Worm (Caenorhabditis elegans) whole organism, young adult: Measurements from ENCODE around the gene str-225.
A peak's percentile ranks its signal among the peaks of the same experiment; 100 is the strongest.

Experiments
- C06A6.2 ChIP-seq: fragments of 200-800 bp; sonication (Bioruptor generic); conservative IDR thresholded peaks from 2 replicates; pipeline ENCODE4 v1.3.6; 2022; ENCODE audit warnings: missing genetic modification characterization, missing compliant biosample characterization
- C17E4.6 ChIP-seq: fragments of 200-800 bp; sonication (Bioruptor generic); IDR thresholded peaks from 2 replicates; pipeline ENCODE4 v1.3.6; 2022; ENCODE audit warnings: missing genetic modification reagents, missing genetic modification characterization, missing compliant biosample characterization
- F49E8.2 ChIP-seq: sonication (generic microtip); optimal IDR thresholded peaks from 3 replicates; lab custom pipeline; 2017; ENCODE audit warnings: missing genetic modification characterization, mild to moderate bottlenecking, missing compliant biosample characterization, antibody characterized with exemption, moderate library complexity; ENCODE audit not compliant: insufficient read depth
- K12H6.12 ChIP-seq: fragments of 200-800 bp; sonication (Bioruptor generic); optimal IDR thresholded peaks from 2 replicates; lab custom pipeline; 2018; ENCODE audit warnings: mild to moderate bottlenecking, missing genetic modification characterization, missing compliant biosample characterization
- Y56A3A.18 ChIP-seq: fragments of 200-800 bp; sonication (Bioruptor generic); IDR thresholded peaks from 2 replicates; pipeline ENCODE4 v1.3.6; 2022; ENCODE audit warnings: missing genetic modification reagents, missing genetic modification characterization, missing compliant biosample characterization
- akir-1 ChIP-seq: fragments of 200-800 bp; sonication (Bioruptor generic); optimal IDR thresholded peaks from 2 replicates; lab custom pipeline; 2018; ENCODE audit warnings: mild to moderate bottlenecking, missing genetic modification characterization, moderate library complexity, missing compliant biosample characterization
- aptf-3 ChIP-seq: fragments of 200-800 bp; sonication (Bioruptor generic); IDR thresholded peaks from 2 replicates; pipeline ENCODE4 v1.3.6; 2022; ENCODE audit warnings: missing genetic modification characterization, missing compliant biosample characterization
- atf-7 ChIP-seq: sonication (generic microtip); optimal IDR thresholded peaks from 2 replicates; lab custom pipeline; 2017; ENCODE audit warnings: mild to moderate bottlenecking, missing genetic modification characterization, missing compliant biosample characterization
- athp-1 ChIP-seq: sonication (generic microtip); optimal IDR thresholded peaks from 2 replicates; lab custom pipeline; 2017; ENCODE audit warnings: mild to moderate bottlenecking, missing genetic modification characterization, missing compliant biosample characterization
- attf-3 ChIP-seq: fragments of 200-800 bp; sonication (Bioruptor generic); conservative IDR thresholded peaks from 2 replicates; pipeline ENCODE4 v1.3.6; 2022; ENCODE audit warnings: missing genetic modification reagents, missing genetic modification characterization, missing compliant biosample characterization
- attf-6 ChIP-seq: fragments of 200-800 bp; sonication (Bioruptor generic); IDR thresholded peaks from 2 replicates; pipeline ENCODE4 v1.3.6; 2022; ENCODE audit warnings: missing genetic modification reagents, missing genetic modification characterization, missing compliant biosample characterization
- cebp-2 ChIP-seq: fragments of 200-800 bp; sonication (Bioruptor generic); IDR thresholded peaks from 2 replicates; pipeline ENCODE4 v1.3.6; 2022; ENCODE audit warnings: missing genetic modification characterization, missing compliant biosample characterization
- ceh-27 ChIP-seq: fragments of 200-800 bp; sonication (Bioruptor generic); optimal IDR thresholded peaks from 2 replicates; lab custom pipeline; 2018; ENCODE audit warnings: mild to moderate bottlenecking, missing genetic modification characterization, moderate library complexity, missing compliant biosample characterization
- die-1 ChIP-seq: sonication (generic microtip); optimal IDR thresholded peaks from 2 replicates; lab custom pipeline; 2016; ENCODE audit warnings: missing genotype, mild to moderate bottlenecking, missing genetic modification characterization, missing compliant biosample characterization
- dpff-1 ChIP-seq: sonication (generic microtip); optimal IDR thresholded peaks from 2 replicates; lab custom pipeline; 2017; ENCODE audit warnings: mild to moderate bottlenecking, missing genetic modification characterization, missing compliant biosample characterization
- dpl-1 ChIP-seq: fragments of 150-350 bp; optimal IDR thresholded peaks from 2 replicates; lab custom pipeline; 2014; ENCODE audit warnings: missing biosample characterization, missing genetic modification reagents, missing genetic modification characterization
- efl-1 ChIP-seq: fragments of 150-350 bp; optimal IDR thresholded peaks from 2 replicates; lab custom pipeline; 2014; ENCODE audit warnings: missing biosample characterization, missing genetic modification reagents, missing genetic modification characterization
- egl-18 ChIP-seq: fragments of 200-800 bp; sonication (Bioruptor generic); IDR thresholded peaks from 2 replicates; pipeline ENCODE4 v1.3.6; 2022; ENCODE audit warnings: missing genetic modification reagents, missing genetic modification characterization, missing compliant biosample characterization
- egl-44 ChIP-seq: fragments of 200-800 bp; sonication (Bioruptor generic); IDR thresholded peaks from 2 replicates; pipeline ENCODE4 v1.3.6; 2022; ENCODE audit warnings: missing genetic modification reagents, missing genetic modification characterization, missing compliant biosample characterization
- egrh-3 ChIP-seq: fragments of 200-800 bp; sonication (Bioruptor generic); IDR thresholded peaks from 2 replicates; pipeline ENCODE4 v1.3.6; 2022; ENCODE audit warnings: missing genetic modification reagents, missing genetic modification characterization, missing compliant biosample characterization
- fkh-3 ChIP-seq: sonication (generic microtip); optimal IDR thresholded peaks from 2 replicates; lab custom pipeline; 2016; ENCODE audit warnings: mild to moderate bottlenecking, missing genetic modification characterization, missing compliant biosample characterization
- him-1 ChIP-seq: sonication (generic microtip); optimal IDR thresholded peaks from 2 replicates; lab custom pipeline; 2016; ENCODE audit warnings: missing genotype, missing genetic modification reagents, missing genetic modification characterization, missing compliant biosample characterization
- let-526 ChIP-seq: fragments of 200-800 bp; sonication (Bioruptor generic); IDR thresholded peaks from 2 replicates; pipeline ENCODE4 v1.3.6; 2022; ENCODE audit warnings: missing genetic modification reagents, missing genetic modification characterization, missing compliant biosample characterization
- let-607 ChIP-seq, 2 experiments: fragments of 200-800 bp in 1 of 2; sonication (Bioruptor generic) in 1 of 2; sonication (generic microtip) in 1 of 2; optimal IDR thresholded peaks; 2 replicates each; lab custom pipeline; 2016 to 2018; ENCODE audit warnings: mild to moderate bottlenecking in 2 of 2, missing compliant biosample characterization in 2 of 2, missing genetic modification characterization in 2 of 2, moderate library complexity in 2 of 2, missing genotype in 1 of 2
- lin-40 ChIP-seq: sonication (generic microtip); optimal IDR thresholded peaks from 2 replicates; lab custom pipeline; 2016; ENCODE audit warnings: missing genetic modification characterization, mild to moderate bottlenecking, missing compliant biosample characterization, missing genotype, missing genetic modification reagents
- madf-10 ChIP-seq: sonication (generic microtip); optimal IDR thresholded peaks from 2 replicates; lab custom pipeline; 2016; ENCODE audit warnings: mild to moderate bottlenecking, missing genetic modification characterization, missing compliant biosample characterization
- nhr-120 ChIP-seq: fragments of 200-800 bp; sonication (Bioruptor generic); IDR thresholded peaks from 2 replicates; pipeline ENCODE4 v1.3.6; 2022; ENCODE audit warnings: missing genetic modification characterization, missing compliant biosample characterization
- nhr-80 ChIP-seq: sonication (generic microtip); optimal IDR thresholded peaks from 2 replicates; lab custom pipeline; 2016; ENCODE audit warnings: missing genetic modification characterization, missing compliant biosample characterization
- nhr-90 ChIP-seq: sonication (generic microtip); optimal IDR thresholded peaks from 2 replicates; lab custom pipeline; 2016; ENCODE audit warnings: missing genotype, mild to moderate bottlenecking, missing genetic modification characterization, missing compliant biosample characterization
- snpc-3.4 ChIP-seq: sonication (generic microtip); optimal IDR thresholded peaks from 2 replicates; lab custom pipeline; 2017; ENCODE audit warnings: missing genetic modification characterization, mild to moderate bottlenecking, missing compliant biosample characterization, antibody characterized with exemption, moderate library complexity, missing genotype, missing genetic modification reagents
- tbp1 ChIP-seq: fragments of 200-800 bp; sonication (Bioruptor generic); optimal IDR thresholded peaks from 2 replicates; lab custom pipeline; 2018; ENCODE audit warnings: mild to moderate bottlenecking, missing genetic modification characterization, missing compliant biosample characterization
- tbx-9 ChIP-seq: sonication (generic microtip); optimal IDR thresholded peaks from 2 replicates; lab custom pipeline; 2016; ENCODE audit warnings: borderline replicate concordance, missing genetic modification characterization, inconsistent platforms, missing compliant biosample characterization
- unc-130 ChIP-seq: sonication (generic microtip); optimal IDR thresholded peaks from 2 replicates; lab custom pipeline; 2016; ENCODE audit warnings: missing genetic modification reagents, missing genetic modification characterization, missing compliant biosample characterization
- xnd-1 ChIP-seq: sonication (generic microtip); optimal IDR thresholded peaks from 2 replicates; lab custom pipeline; 2016; ENCODE audit warnings: missing genotype, missing genetic modification reagents, missing genetic modification characterization, missing compliant biosample characterization
- zfh-2 ChIP-seq: fragments of 200-800 bp; sonication (Bioruptor generic); conservative IDR thresholded peaks from 2 replicates; pipeline ENCODE4 v1.3.6; 2022; ENCODE audit warnings: missing genetic modification reagents, missing genetic modification characterization, missing compliant biosample characterization
- ztf-25 ChIP-seq: fragments of 200-800 bp; sonication (Bioruptor generic); IDR thresholded peaks from 2 replicates; pipeline ENCODE4 v1.3.6; 2022; ENCODE audit warnings: missing genetic modification reagents, missing genetic modification characterization, missing compliant biosample characterization
- ztf-28 ChIP-seq: fragments of 200-800 bp; sonication (Bioruptor generic); IDR thresholded peaks from 2 replicates; pipeline ENCODE4 v1.3.6; 2022; ENCODE audit warnings: missing genetic modification reagents, missing genetic modification characterization, missing compliant biosample characterization

The str-225 gene

DNA sequence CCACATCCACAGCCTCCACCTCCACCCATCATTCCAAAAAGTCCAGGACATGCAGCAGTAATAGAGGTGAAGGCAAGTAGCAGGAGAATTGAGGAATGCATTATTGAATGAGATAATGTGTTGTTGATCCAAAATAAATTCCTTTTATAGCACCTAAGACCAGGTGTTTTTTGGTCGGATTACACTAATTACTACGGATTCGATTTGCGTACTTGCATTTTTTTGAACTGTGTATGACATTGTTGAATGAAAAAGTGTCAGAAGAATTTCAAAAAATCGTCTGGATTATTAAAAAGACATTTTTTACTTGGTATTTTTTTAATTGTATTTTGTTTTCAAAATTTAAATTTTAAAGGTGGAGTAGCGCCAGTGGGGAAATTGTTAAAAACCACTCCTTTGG lies 44.1 kb downstream of the str-225 start, which contains the start of gene grl-28:
TSS of gene grl-28 (minus strand) at position 101 of the 400 bp plus-strand sequence.
- TF ChIP-seq atf-7 (tag; lab: Kevin White, UChicago) (no peak), athp-1 (tag; lab: Kevin White, UChicago) (no peak), C17E4.6 (no peak), cebp-2 (GFP tag; lab: Robert Waterston, UW) (no peak), ztf-25 (GFP tag; lab: Robert Waterston, UW) (no peak), K12H6.12 (no peak), egl-44 (no peak), ceh-27 (GFP tag; lab: Kevin White, UChicago) (no peak), C06A6.2 (GFP tag; lab: Robert Waterston, UW) (no peak), nhr-120 (GFP tag; lab: Robert Waterston, UW) (no peak), egrh-3 (no peak), attf-6 (no peak)

DNA sequence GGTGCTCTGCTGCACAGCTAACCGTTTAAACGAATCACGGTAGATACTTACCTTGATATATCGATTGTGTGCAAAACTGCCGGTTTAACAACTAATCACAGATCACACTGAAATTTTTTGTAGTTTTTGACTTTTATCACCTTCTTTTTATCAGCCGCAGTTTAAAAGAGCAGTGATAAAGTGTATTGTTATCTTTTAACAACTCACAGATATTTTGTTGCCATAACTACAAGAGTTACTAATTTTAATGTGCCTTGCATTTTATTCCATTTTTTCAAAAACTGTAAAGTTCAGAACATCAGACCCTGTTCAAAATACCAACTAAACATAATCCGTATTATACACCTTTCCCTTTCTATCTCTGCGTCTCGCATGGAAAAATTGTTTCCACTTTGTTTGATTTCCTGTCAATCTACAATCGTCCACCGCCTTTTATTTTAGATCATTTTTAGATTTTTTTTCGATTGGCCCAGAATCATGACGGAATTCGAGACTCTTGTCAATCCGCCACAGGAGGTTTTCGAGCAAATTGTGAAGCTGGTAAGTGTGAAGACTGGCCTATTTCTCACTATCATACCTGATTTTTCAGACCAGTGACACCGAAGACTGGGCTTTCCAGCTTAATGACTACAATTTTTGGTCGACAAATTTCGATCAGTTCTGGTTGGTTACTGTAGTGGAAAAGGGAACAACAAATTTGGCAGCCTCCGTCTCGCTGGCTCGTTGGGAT lies 45.3 kb downstream of the str-225 start, which contains the start of gene T24A6.20:
TSS of gene T24A6.20 (plus strand) at position 395 of the 730 bp plus-strand sequence.
- no peak for TF ChIP-seq atf-7 (tag; lab: Kevin White, UChicago)
- TF ChIP-seq akir-1, result no peak
- peak; percentile 56 for TF ChIP-seq nhr-80
- TF ChIP-seq egl-18 (GFP tag; lab: Robert Waterston, UW), result no peak
- TF ChIP-seq Y56A3A.18 (GFP tag; lab: Robert Waterston, UW), result no peak

DNA sequence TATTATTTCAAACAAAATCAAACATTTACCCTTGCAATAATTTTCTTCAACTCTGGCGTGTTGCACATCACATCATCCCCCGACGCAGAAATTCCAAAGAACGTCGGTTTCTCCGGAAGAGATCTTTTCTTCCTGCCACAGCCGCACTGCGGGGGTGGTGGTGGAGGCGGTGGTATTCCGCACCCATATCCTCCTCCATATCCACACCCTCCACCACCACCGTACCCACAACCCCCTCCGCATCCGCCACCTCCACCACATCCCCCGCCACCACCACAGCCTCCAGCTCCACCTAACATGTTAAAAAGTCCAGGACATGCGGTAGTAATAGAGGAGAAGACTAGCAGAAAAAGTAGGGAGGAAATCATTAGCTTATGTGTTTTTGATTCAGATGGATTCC lies 47.2 kb downstream of the str-225 start, which contains the start of gene grl-29:
TSS of gene grl-29 (minus strand) at position 368 of the 400 bp plus-strand sequence.
- TF ChIP-seq zfh-2 (GFP tag; lab: Robert Waterston, UW), result peak; percentile 85
- peak; percentile 74; the same call in 1 of the 2 replicates for TF ChIP-seq egrh-3
- no peak for TF ChIP-seq lin-40 (tag; lab: Kevin White, UChicago)
- no peak for TF ChIP-seq nhr-80
- TF ChIP-seq nhr-90 (tag; lab: Kevin White, UChicago), result no peak
- TF ChIP-seq, all 124 proteins: peak for 2

DNA sequence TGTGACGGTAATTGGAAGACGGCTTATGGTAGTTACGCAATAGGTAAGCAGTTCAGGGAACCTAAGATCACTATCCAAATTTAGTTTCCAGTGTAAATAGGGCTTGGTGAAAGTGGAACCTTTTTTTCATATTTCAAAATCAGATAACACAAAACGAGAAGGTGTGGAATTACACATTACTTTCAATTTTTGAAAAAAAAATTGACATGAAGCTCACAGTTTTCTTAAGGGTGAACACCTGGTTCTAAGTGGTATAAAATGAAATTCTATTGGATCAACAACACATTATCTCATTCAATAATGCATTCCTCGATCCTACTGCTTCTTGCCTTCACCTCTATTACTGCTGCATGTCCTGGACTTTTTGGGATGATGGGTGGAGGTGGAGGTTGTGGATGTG lies 48.4 kb downstream of the str-225 start, which contains the start of gene grl-30:
TSS of gene grl-30 (plus strand) at position 301 of the 400 bp plus-strand sequence.
- no peak for TF ChIP-seq tbp1 (GFP tag; lab: Kevin White, UChicago)
- no peak for TF ChIP-seq efl-1 (GFP tag; lab: Kevin White, UChicago)
- TF ChIP-seq fkh-3 (tag; lab: Kevin White, UChicago), result no peak
- TF ChIP-seq aptf-3 (GFP tag; lab: Robert Waterston, UW), result no peak
- no peak for TF ChIP-seq him-1 (tag; lab: Kevin White, UChicago)
- TF ChIP-seq dpff-1 (tag; lab: Kevin White, UChicago), result no peak
- no peak for TF ChIP-seq let-607 (tag; optimal IDR thresholded peaks at IDR 0.05; lab: Kevin White, UChicago)
- no peak for TF ChIP-seq snpc-3.4 (tag; lab: Kevin White, UChicago)
- TF ChIP-seq die-1 (tag; lab: Kevin White, UChicago), result no peak
- TF ChIP-seq xnd-1, result no peak
- TF ChIP-seq madf-10 (tag; lab: Kevin White, UChicago), result no peak
- no peak for TF ChIP-seq K12H6.12
- no peak for TF ChIP-seq C17E4.6
- TF ChIP-seq F49E8.2, result no peak
- TF ChIP-seq attf-3 (GFP tag; lab: Robert Waterston, UW), result no peak
- no peak for TF ChIP-seq dpl-1 (GFP tag; lab: Kevin White, UChicago)
- TF ChIP-seq let-526 (GFP tag; lab: Robert Waterston, UW), result no peak
- TF ChIP-seq ztf-28 (GFP tag; lab: Robert Waterston, UW), result no peak
- no peak for TF ChIP-seq unc-130 (GFP tag; lab: Kevin White, UChicago)
- TF ChIP-seq tbx-9 (tag; lab: Kevin White, UChicago), result no peak
